Worm (Caenorhabditis elegans) whole organism, young adult: ENCODE results near the gene C50A2.7.

Experiments
- B0035.1 ChIP-seq: sonication (generic microtip); optimal IDR thresholded peaks from 2 replicates; lab custom pipeline; 2016; ENCODE audit warnings: missing genetic modification characterization, mild to moderate bottlenecking, missing compliant biosample characterization, missing genotype, missing genetic modification reagents
- B0261.1 ChIP-seq: sonication (generic microtip); optimal IDR thresholded peaks from 2 replicates; lab custom pipeline; 2016; ENCODE audit warnings: mild to moderate bottlenecking, missing genetic modification characterization, moderate library complexity, missing compliant biosample characterization
- B0336.3 ChIP-seq: fragments of 200-800 bp; sonication (Bioruptor generic); IDR thresholded peaks from 2 replicates; pipeline ENCODE4 v1.3.6; 2022; ENCODE audit warnings: missing genetic modification characterization, missing compliant biosample characterization
- F23B12.7 ChIP-seq: sonication (generic microtip); optimal IDR thresholded peaks from 2 replicates; lab custom pipeline; 2017; ENCODE audit warnings: missing genetic modification characterization, mild to moderate bottlenecking, missing compliant biosample characterization, antibody characterized with exemption, moderate library complexity; ENCODE audit not compliant: insufficient read depth
- F55B11.4 ChIP-seq: sonication (generic microtip); optimal IDR thresholded peaks from 2 replicates; lab custom pipeline; 2016; ENCODE audit warnings: missing compliant biosample characterization, missing genetic modification characterization, borderline replicate concordance; ENCODE audit not compliant: insufficient read depth
- F57A8.1 ChIP-seq: fragments of 200-800 bp; sonication (Bioruptor generic); optimal IDR thresholded peaks from 2 replicates; lab custom pipeline; 2018; ENCODE audit warnings: mild to moderate bottlenecking, missing genetic modification characterization, moderate library complexity, missing compliant biosample characterization
- F57C9.4 ChIP-seq: sonication (generic microtip); optimal IDR thresholded peaks from 2 replicates; lab custom pipeline; 2017; ENCODE audit warnings: mild to moderate bottlenecking, missing genetic modification characterization, missing compliant biosample characterization
- Y95B8A.8 ChIP-seq: fragments of 200-800 bp; sonication (Bioruptor generic); IDR thresholded peaks from 2 replicates; pipeline ENCODE4 v1.3.6; 2022; ENCODE audit warnings: missing genetic modification reagents, missing genetic modification characterization, missing compliant biosample characterization
- ZK185.1 ChIP-seq: sonication (generic microtip); optimal IDR thresholded peaks from 2 replicates; lab custom pipeline; 2016; ENCODE audit warnings: mild to moderate bottlenecking, missing genetic modification characterization, missing compliant biosample characterization; ENCODE audit not compliant: poor library complexity, severe bottlenecking
- athp-1 ChIP-seq: sonication (generic microtip); optimal IDR thresholded peaks from 2 replicates; lab custom pipeline; 2017; ENCODE audit warnings: mild to moderate bottlenecking, missing genetic modification characterization, missing compliant biosample characterization
- attf-3 ChIP-seq: fragments of 200-800 bp; sonication (Bioruptor generic); conservative IDR thresholded peaks from 2 replicates; pipeline ENCODE4 v1.3.6; 2022; ENCODE audit warnings: missing genetic modification reagents, missing genetic modification characterization, missing compliant biosample characterization
- bed-1 ChIP-seq: fragments of 200-800 bp; sonication (Bioruptor generic); IDR thresholded peaks from 2 replicates; pipeline ENCODE4 v1.3.6; 2022; ENCODE audit warnings: missing genetic modification reagents, missing genetic modification characterization, missing compliant biosample characterization
- cebp-2 ChIP-seq: fragments of 200-800 bp; sonication (Bioruptor generic); IDR thresholded peaks from 2 replicates; pipeline ENCODE4 v1.3.6; 2022; ENCODE audit warnings: missing genetic modification characterization, missing compliant biosample characterization
- chd-7 ChIP-seq: sonication (generic microtip); optimal IDR thresholded peaks from 2 replicates; lab custom pipeline; 2016; ENCODE audit warnings: mild to moderate bottlenecking, missing genetic modification characterization, moderate library complexity, missing compliant biosample characterization
- dpff-1 ChIP-seq: sonication (generic microtip); optimal IDR thresholded peaks from 2 replicates; lab custom pipeline; 2017; ENCODE audit warnings: mild to moderate bottlenecking, missing genetic modification characterization, missing compliant biosample characterization
- egrh-3 ChIP-seq: fragments of 200-800 bp; sonication (Bioruptor generic); IDR thresholded peaks from 2 replicates; pipeline ENCODE4 v1.3.6; 2022; ENCODE audit warnings: missing genetic modification reagents, missing genetic modification characterization, missing compliant biosample characterization
- hlh-12 ChIP-seq: sonication (generic microtip); optimal IDR thresholded peaks from 2 replicates; lab custom pipeline; 2016; ENCODE audit warnings: missing genetic modification characterization, missing compliant biosample characterization
- let-607 ChIP-seq, 2 experiments: fragments of 200-800 bp in 1 of 2; sonication (Bioruptor generic) in 1 of 2; sonication (generic microtip) in 1 of 2; optimal IDR thresholded peaks; 2 replicates each; lab custom pipeline; 2016 to 2018; ENCODE audit warnings: mild to moderate bottlenecking in 2 of 2, missing compliant biosample characterization in 2 of 2, missing genetic modification characterization in 2 of 2, moderate library complexity in 2 of 2, missing genotype in 1 of 2
- lin-40 ChIP-seq: sonication (generic microtip); optimal IDR thresholded peaks from 2 replicates; lab custom pipeline; 2016; ENCODE audit warnings: missing genetic modification characterization, mild to moderate bottlenecking, missing compliant biosample characterization, missing genotype, missing genetic modification reagents
- lin-54 ChIP-seq: fragments of 200-800 bp; sonication (Bioruptor generic); optimal IDR thresholded peaks from 2 replicates; lab custom pipeline; 2018; ENCODE audit warnings: mild to moderate bottlenecking, missing genetic modification characterization, missing compliant biosample characterization
- nfya-2 ChIP-seq: fragments of 200-800 bp; sonication (Bioruptor generic); IDR thresholded peaks from 2 replicates; pipeline ENCODE4 v1.3.6; 2022; ENCODE audit warnings: missing genetic modification reagents, missing genetic modification characterization, missing compliant biosample characterization
- nfyb-1 ChIP-seq: fragments of 200-800 bp; sonication (Bioruptor generic); IDR thresholded peaks from 2 replicates; pipeline ENCODE4 v1.3.6; 2022; ENCODE audit warnings: missing genetic modification reagents, missing genetic modification characterization, missing compliant biosample characterization
- nhr-27 ChIP-seq: fragments of 200-800 bp; sonication (Bioruptor generic); optimal IDR thresholded peaks from 2 replicates; lab custom pipeline; 2018; ENCODE audit warnings: mild to moderate bottlenecking, missing genetic modification characterization, moderate library complexity, missing compliant biosample characterization
- nhr-80 ChIP-seq: sonication (generic microtip); optimal IDR thresholded peaks from 2 replicates; lab custom pipeline; 2016; ENCODE audit warnings: missing genetic modification characterization, missing compliant biosample characterization
- pbrm-1 ChIP-seq: fragments of 200-800 bp; sonication (Bioruptor generic); IDR thresholded peaks from 2 replicates; pipeline ENCODE4 v1.3.6; 2022; ENCODE audit warnings: missing genetic modification reagents, missing genetic modification characterization, missing compliant biosample characterization
- pha-4 ChIP-seq: fragments of 150-350 bp; sonication (generic microtip); optimal IDR thresholded peaks from 2 replicates; lab custom pipeline; 2014; ENCODE audit warnings: missing biosample characterization, missing genetic modification reagents, missing genetic modification characterization
- rec-8 ChIP-seq, 2 experiments: sonication (generic microtip); optimal IDR thresholded peaks; 2 replicates each; lab custom pipeline; 2016; ENCODE audit warnings: mild to moderate bottlenecking in 2 of 2, missing genetic modification characterization in 2 of 2, missing genetic modification reagents in 2 of 2, missing genotype in 2 of 2, missing biosample characterization in 1 of 2, missing compliant biosample characterization in 1 of 2, moderate library complexity in 1 of 2
- repo-1 ChIP-seq: sonication (generic microtip); optimal IDR thresholded peaks from 2 replicates; lab custom pipeline; 2017; ENCODE audit warnings: mild to moderate bottlenecking, missing genetic modification characterization, missing compliant biosample characterization
- rpc-1 ChIP-seq, 2 experiments: fragments of 150-350 bp in 1 of 2; sonication (generic microtip) in 1 of 2; optimal IDR thresholded peaks; 2 replicates each; lab custom pipeline; 2014 to 2018; ENCODE audit warnings: missing biosample characterization in 1 of 2, missing genetic modification characterization in 1 of 2, missing genetic modification reagents in 1 of 2, missing genotype in 1 of 2
- snpc-3.4 ChIP-seq: sonication (generic microtip); optimal IDR thresholded peaks from 2 replicates; lab custom pipeline; 2017; ENCODE audit warnings: missing genetic modification characterization, mild to moderate bottlenecking, missing compliant biosample characterization, antibody characterized with exemption, moderate library complexity, missing genotype, missing genetic modification reagents
- snpc-4 ChIP-seq, 5 experiments: fragments of 150-350 bp in 1 of 5; sonication (generic microtip) in 4 of 5; optimal IDR thresholded peaks; 2 replicates each; lab custom pipeline; 2014 to 2018; ENCODE audit warnings: missing genetic modification characterization in 5 of 5, missing biosample characterization in 3 of 5, antibody characterized with exemption in 2 of 5, mild to moderate bottlenecking in 2 of 5, missing compliant biosample characterization in 2 of 5, missing genotype in 2 of 5, moderate library complexity in 2 of 5, missing genetic modification reagents in 1 of 5
- tbp1 ChIP-seq: fragments of 200-800 bp; sonication (Bioruptor generic); optimal IDR thresholded peaks from 2 replicates; lab custom pipeline; 2018; ENCODE audit warnings: mild to moderate bottlenecking, missing genetic modification characterization, missing compliant biosample characterization
- xnd-1 ChIP-seq: sonication (generic microtip); optimal IDR thresholded peaks from 2 replicates; lab custom pipeline; 2016; ENCODE audit warnings: missing genotype, missing genetic modification reagents, missing genetic modification characterization, missing compliant biosample characterization
- zfh-2 ChIP-seq: fragments of 200-800 bp; sonication (Bioruptor generic); conservative IDR thresholded peaks from 2 replicates; pipeline ENCODE4 v1.3.6; 2022; ENCODE audit warnings: missing genetic modification reagents, missing genetic modification characterization, missing compliant biosample characterization
- ztf-28 ChIP-seq: fragments of 200-800 bp; sonication (Bioruptor generic); IDR thresholded peaks from 2 replicates; pipeline ENCODE4 v1.3.6; 2022; ENCODE audit warnings: missing genetic modification reagents, missing genetic modification characterization, missing compliant biosample characterization
- ztf-3 ChIP-seq: fragments of 200-800 bp; sonication (Bioruptor generic); optimal IDR thresholded peaks from 2 replicates; lab custom pipeline; 2018; ENCODE audit warnings: mild to moderate bottlenecking, missing genetic modification characterization, missing compliant biosample characterization

C50A2.7 gene

ce11 chrIV:1124741-1125140, 38.5 kb upstream of the C50A2.7 start, which contains the start of gene perm-4:
TSS of gene perm-4 (minus strand) at chrIV:1125107.
- no peak for TF ChIP-seq F23B12.7 (tag; lab: Kevin White, UChicago)
- TF ChIP-seq zfh-2 = peak; percentile 91

- 0 out of 2 replicates have a peak, but pooled peaks have one; percentile 29 for TF ChIP-seq cebp-2
- TF ChIP-seq zfh-2 = peak; percentile 52; the same call in 1 of the 2 replicates
- no peak for TF ChIP-seq F57A8.1 (GFP tag; lab: Kevin White, UChicago)
Observed at ce11 chrIV:1126490-1126889, 36.7 kb upstream of the C50A2.7 start, which contains the start of gene perm-2. TSS of gene perm-2 (plus strand) at chrIV:1126790.

- TF ChIP-seq F57C9.4 (tag; lab: Kevin White, UChicago) = no peak
- no peak for TF ChIP-seq ZK185.1 (tag; lab: Kevin White, UChicago)
- TF ChIP-seq nfyb-1 = peak; percentile 38; the same call in 1 of the 2 replicates
- TF ChIP-seq zfh-2 = peak; percentile 90
- TF ChIP-seq egrh-3 (GFP tag; lab: Robert Waterston, UW) = peak; percentile 32; the same call in 1 of the 2 replicates
- no peak for TF ChIP-seq athp-1 (tag; lab: Kevin White, UChicago)
- TF ChIP-seq pha-4 (tag; lab: Kevin White, UChicago) = no peak
Observed at ce11 chrIV:1127852-1128251, 35.4 kb upstream of the C50A2.7 start.

- TF ChIP-seq B0261.1 (no peak), repo-1 (tag; lab: Kevin White, UChicago) (no peak), snpc-4 (GFP tag; optimal IDR thresholded peaks at IDR 0.05; lab: Kevin White, UChicago) (no peak), snpc-4 (tag; optimal IDR thresholded peaks at IDR 0.05; lab: Kevin White, UChicago) (no peak), bed-1 (GFP tag; lab: Robert Waterston, UW) (no peak), dpff-1 (tag; lab: Kevin White, UChicago) (no peak), chd-7 (tag; lab: Kevin White, UChicago) (no peak), nhr-27 (no peak), nfya-2 (GFP tag; lab: Robert Waterston, UW) (no peak), snpc-3.4 (no peak), rec-8 (tag; optimal IDR thresholded peaks at IDR 0.05; lab: Kevin White, UChicago) (no peak), Y95B8A.8 (GFP tag; lab: Robert Waterston, UW) (no peak), F55B11.4 (tag; lab: Kevin White, UChicago) (no peak), ztf-28 (GFP tag; lab: Robert Waterston, UW) (no peak), nhr-80 (tag; lab: Kevin White, UChicago) (no peak), B0035.1 (tag; lab: Kevin White, UChicago) (no peak)
Observed at ce11 chrIV:1136658-1137057, 26.6 kb upstream of the C50A2.7 start, which contains the start of gene C44B12.6. TSS of gene C44B12.6 (minus strand) at chrIV:1136758.

- TF ChIP-seq nhr-27 = no peak
- TF ChIP-seq pbrm-1 = no peak
- TF ChIP-seq nhr-80 (tag; lab: Kevin White, UChicago) = peak; percentile 71
- no peak for TF ChIP-seq hlh-12 (tag; lab: Kevin White, UChicago)
Observed at ce11 chrIV:1147594-1147993, 15.6 kb upstream of the C50A2.7 start.

ce11 chrIV:1148425-1149151, 14.6 kb upstream of the C50A2.7 start:
- TF ChIP-seq lin-40 (tag; lab: Kevin White, UChicago) (no peak), ztf-3 (no peak), attf-3 (no peak), lin-54 (GFP tag; lab: Kevin White, UChicago) (no peak), B0336.3 (GFP tag; lab: Robert Waterston, UW) (no peak), let-607 (tag; optimal IDR thresholded peaks at IDR 0.05; lab: Kevin White, UChicago) (no peak), ZK185.1 (tag; lab: Kevin White, UChicago) (no peak), snpc-3.4 (no peak), xnd-1 (no peak), rpc-1 (optimal IDR thresholded peaks at IDR 0.05; lab: Kevin White, UChicago) (peak; percentile 8), rpc-1 (tag; optimal IDR thresholded peaks at IDR 0.05; lab: Kevin White, UChicago) (peak; percentile 61), tbp1 (GFP tag; lab: Kevin White, UChicago) (peak; percentile 42), nhr-80 (tag; lab: Kevin White, UChicago) (peak; percentile 39), cebp-2 (no peak)
